Worm (Caenorhabditis elegans) whole organism, early embryonic: ENCODE measurements around the gene eea-1.

Source experiments
- F13C5.2 ChIP-seq: sonication (generic microtip); optimal IDR thresholded peaks from 2 replicates; lab custom pipeline; 2017; ENCODE audit warnings: mild to moderate bottlenecking, missing genetic modification characterization, inconsistent platforms, missing compliant biosample characterization
- flt-1 ChIP-seq: fragments of 200-800 bp; sonication (Bioruptor generic); IDR thresholded peaks from 2 replicates; pipeline ENCODE4 v1.3.6; 2022; ENCODE audit warnings: missing genetic modification characterization, missing compliant biosample characterization
- hmbx-1 ChIP-seq: sonication (generic microtip); optimal IDR thresholded peaks from 2 replicates; lab custom pipeline; 2016; ENCODE audit warnings: mild to moderate bottlenecking, missing genetic modification characterization, missing compliant biosample characterization
- sea-1 ChIP-seq: fragments of 200-800 bp; sonication (Bioruptor generic); conservative IDR thresholded peaks from 2 replicates; pipeline ENCODE4 v1.3.6; 2022; ENCODE audit warnings: missing genetic modification characterization, missing compliant biosample characterization

DNA sequence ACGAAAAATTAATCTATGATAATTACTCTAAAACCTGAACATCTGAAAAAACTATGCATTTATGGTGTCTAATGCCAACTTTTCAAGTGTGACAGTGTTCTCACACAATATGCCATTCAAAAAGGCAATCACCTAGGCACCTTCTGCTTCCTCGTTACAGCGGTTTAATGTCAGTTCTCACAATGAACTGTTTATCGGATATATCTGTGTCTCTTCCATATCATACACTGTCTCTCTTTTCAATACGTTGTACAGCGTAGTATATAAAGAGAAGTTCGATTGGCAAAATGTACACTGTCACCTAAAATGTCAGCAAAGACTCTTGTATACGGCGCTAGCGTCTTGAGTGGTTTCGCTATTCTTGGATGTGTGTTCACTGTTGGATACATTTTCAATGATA, 55.5 kb downstream of the eea-1 start, which contains the start of gene col-162:
- TF ChIP-seq hmbx-1 (no peak), flt-1 (GFP tag; lab: Robert Waterston, UW) (no peak), sea-1 (no peak), F13C5.2 (no peak)
